Worm (Caenorhabditis elegans) whole organism, L2 larva: ENCODE data around the gene ints-11.

Experiments used
- C34F6.9 ChIP-seq: fragments of 150-350 bp; optimal IDR thresholded peaks from 2 replicates; lab custom pipeline; 2014; ENCODE audit warnings: missing biosample characterization, missing genetic modification characterization
- F13H6.1 ChIP-seq: sonication (generic microtip); optimal IDR thresholded peaks from 2 replicates; lab custom pipeline; 2016; ENCODE audit warnings: missing genetic modification characterization, missing compliant biosample characterization
- R02D3.7 ChIP-seq: fragments of 150-350 bp; optimal IDR thresholded peaks from 2 replicates; lab custom pipeline; 2014; ENCODE audit warnings: missing biosample characterization, missing genetic modification characterization
- ZK546.5 ChIP-seq: sonication (generic microtip); optimal IDR thresholded peaks from 2 replicates; lab custom pipeline; 2017; ENCODE audit warnings: missing biosample characterization, missing genetic modification characterization
- ama-1 ChIP-seq: fragments of 150-350 bp; optimal IDR thresholded peaks from 2 replicates; lab custom pipeline; 2018; ENCODE audit warnings: inconsistent platforms
- egl-27 ChIP-seq: sonication (generic microtip); optimal IDR thresholded peaks from 3 replicates; lab custom pipeline; 2017; ENCODE audit warnings: missing biosample characterization, missing genetic modification reagents, missing genetic modification characterization
- elt-3 ChIP-seq: sonication (generic microtip); optimal IDR thresholded peaks from 2 replicates; lab custom pipeline; 2017; ENCODE audit warnings: missing biosample characterization, missing genetic modification characterization
- mdl-1 ChIP-seq, 2 experiments: fragments of 150-350 bp in 1 of 2; sonication (generic microtip) in 1 of 2; optimal IDR thresholded peaks; 2 replicates each; lab custom pipeline; 2017; ENCODE audit warnings: missing biosample characterization in 2 of 2, missing genetic modification characterization in 2 of 2
- nhr-129 ChIP-seq: fragments of 150-350 bp; optimal IDR thresholded peaks from 2 replicates; lab custom pipeline; 2014; ENCODE audit warnings: missing biosample characterization, missing genetic modification characterization
- nhr-237 ChIP-seq: fragments of 150-350 bp; optimal IDR thresholded peaks from 2 replicates; lab custom pipeline; 2014; ENCODE audit warnings: missing biosample characterization, missing genetic modification characterization
- nhr-77 ChIP-seq: fragments of 150-350 bp; optimal IDR thresholded peaks from 2 replicates; lab custom pipeline; 2014; ENCODE audit warnings: missing biosample characterization, missing genetic modification characterization
- snpc-4 ChIP-seq: fragments of 150-350 bp; optimal IDR thresholded peaks from 2 replicates; lab custom pipeline; 2014; ENCODE audit warnings: missing biosample characterization, missing genetic modification characterization
- unc-62 ChIP-seq: fragments of 150-350 bp; optimal IDR thresholded peaks from 2 replicates; lab custom pipeline; 2014; ENCODE audit warnings: missing biosample characterization, missing genetic modification reagents, missing genetic modification characterization

- TF ChIP-seq F13H6.1 (tag; lab: Kevin White, UChicago) = no peak
- TF ChIP-seq nhr-77 (tag; lab: Kevin White, UChicago) = no peak
- no peak for TF ChIP-seq R02D3.7 (tag; lab: Kevin White, UChicago)
- TF ChIP-seq unc-62 (GFP tag; lab: Kevin White, UChicago) = no peak
- TF ChIP-seq egl-27 (tag; lab: Kevin White, UChicago) = no peak
- no peak for TF ChIP-seq snpc-4
- no peak for TF ChIP-seq nhr-129 (tag; lab: Kevin White, UChicago)
- no peak for TF ChIP-seq mdl-1 (tag; optimal IDR thresholded peaks at IDR 0.05; lab: Kevin White, UChicago)
- no peak for TF ChIP-seq C34F6.9 (tag; lab: Kevin White, UChicago)
- TF ChIP-seq nhr-237 = no peak
- TF ChIP-seq ZK546.5 (tag; lab: Kevin White, UChicago) = no peak
- TF ChIP-seq elt-3 (tag; lab: Kevin White, UChicago) = no peak
- no peak for TF ChIP-seq ama-1
Measured at ce11 chrII:8149930-8150329, 6.7 kb upstream of the ints-11 start, which contains the start of gene F10B5.3.
